Fruit fly (Drosophila melanogaster) whole organism, embryonic: ENCODE results near the gene CG7943.
A peak's percentile ranks its signal among the peaks of the same experiment; 100 is the strongest.

Experiments used
- BEAF-32 ChIP-seq: fragments of 200-800 bp; sonication (Bioruptor generic); optimal IDR thresholded peaks from 3 replicates; lab custom pipeline; 2017; ENCODE audit warnings: missing biosample characterization, missing genetic modification characterization, mild to moderate bottlenecking, moderate library complexity, missing genetic modification reagents
- CG10274 ChIP-seq: fragments of 200-800 bp; sonication (Bioruptor generic); optimal IDR thresholded peaks from 3 replicates; lab custom pipeline; 2017; ENCODE audit warnings: missing biosample characterization, mild to moderate bottlenecking, missing genetic modification characterization
- CG10431 ChIP-seq: fragments of 200-800 bp; sonication (Bioruptor generic); optimal IDR thresholded peaks from 3 replicates; lab custom pipeline; 2018; ENCODE audit warnings: missing biosample characterization, mild to moderate bottlenecking, missing genetic modification characterization
- CG11560 ChIP-seq: fragments of 200-800 bp; sonication (Bioruptor generic); IDR thresholded peaks from 3 replicates; pipeline ENCODE4 v1.3.6; 2022; ENCODE audit warnings: missing biosample characterization, missing genetic modification characterization
- CG12391 ChIP-seq: fragments of 200-800 bp; sonication (Bioruptor generic); optimal IDR thresholded peaks from 3 replicates; lab custom pipeline; 2018; ENCODE audit warnings: missing biosample characterization, mild to moderate bottlenecking, missing genetic modification characterization, moderate library complexity
- CG12659 ChIP-seq: fragments of 200-800 bp; sonication (Bioruptor generic); optimal IDR thresholded peaks from 3 replicates; lab custom pipeline; 2017; ENCODE audit warnings: mild to moderate bottlenecking, missing biosample characterization, missing genetic modification reagents, missing genetic modification characterization
- CG12942 ChIP-seq: fragments of 200-800 bp; sonication (Bioruptor generic); optimal IDR thresholded peaks from 3 replicates; lab custom pipeline; 2016; ENCODE audit warnings: missing biosample characterization, missing genetic modification characterization
- CG13775 ChIP-seq: fragments of 200-800 bp; sonication (Bioruptor generic); optimal IDR thresholded peaks from 3 replicates; lab custom pipeline; 2017; ENCODE audit warnings: missing biosample characterization, mild to moderate bottlenecking, missing genetic modification characterization
- CG14014 ChIP-seq: fragments of 200-800 bp; sonication (Bioruptor generic); IDR thresholded peaks from 2 replicates; pipeline ENCODE4 v1.3.6; 2022; ENCODE audit warnings: missing biosample characterization, missing genetic modification characterization
- CG14710 ChIP-seq: fragments of 200-800 bp; sonication (Bioruptor generic); optimal IDR thresholded peaks from 3 replicates; lab custom pipeline; 2019; ENCODE audit warnings: missing biosample characterization, mild to moderate bottlenecking, missing genetic modification characterization, moderate library complexity
- CG17802 ChIP-seq: fragments of 200-800 bp; sonication (Bioruptor generic); optimal IDR thresholded peaks from 2 replicates; lab custom pipeline; 2018; ENCODE audit warnings: missing biosample characterization, mild to moderate bottlenecking, missing genetic modification characterization, moderate library complexity
- CG17829 ChIP-seq: fragments of 200-800 bp; optimal IDR thresholded peaks from 2 replicates; lab custom pipeline; 2019; ENCODE audit warnings: missing biosample characterization, mild to moderate bottlenecking, missing genetic modification characterization, moderate library complexity
- CG18476 ChIP-seq: fragments of 200-800 bp; sonication (Bioruptor generic); optimal IDR thresholded peaks from 2 replicates; lab custom pipeline; 2016; ENCODE audit warnings: missing biosample characterization, mild to moderate bottlenecking, missing genetic modification characterization
- CG2129 ChIP-seq: fragments of 200-800 bp; sonication (Bioruptor generic); IDR thresholded peaks from 2 replicates; pipeline ENCODE4 v1.3.6; 2022; ENCODE audit warnings: missing biosample characterization, missing genetic modification characterization; ENCODE audit not compliant: partially characterized antibody
- CG3407 ChIP-seq: fragments of 200-800 bp; sonication (Bioruptor generic); optimal IDR thresholded peaks from 2 replicates; lab custom pipeline; 2018; ENCODE audit warnings: missing biosample characterization, mild to moderate bottlenecking, missing genetic modification characterization
- CG4282 ChIP-seq: fragments of 200-800 bp; sonication (Bioruptor generic); optimal IDR thresholded peaks from 2 replicates; lab custom pipeline; 2016; ENCODE audit warnings: missing biosample characterization, missing genetic modification characterization
- CG6813 ChIP-seq: fragments of 200-800 bp; sonication (Bioruptor generic); optimal IDR thresholded peaks from 2 replicates; lab custom pipeline; 2017; ENCODE audit warnings: missing biosample characterization, missing genetic modification characterization, mild to moderate bottlenecking, moderate library complexity, missing genetic modification reagents
- CG9727 ChIP-seq: fragments of 200-800 bp; sonication (Bioruptor generic); optimal IDR thresholded peaks from 3 replicates; lab custom pipeline; 2017; ENCODE audit warnings: missing biosample characterization, mild to moderate bottlenecking, missing genetic modification characterization
- E2f2 ChIP-seq: fragments of 200-800 bp; sonication (Bioruptor generic); IDR thresholded peaks from 2 replicates; pipeline ENCODE4 v1.3.6; 2022; ENCODE audit warnings: missing biosample characterization, missing genetic modification characterization
- ERR ChIP-seq: fragments of 200-800 bp; sonication (Bioruptor generic); optimal IDR thresholded peaks from 2 replicates; lab custom pipeline; 2016; ENCODE audit warnings: missing biosample characterization, missing genetic modification characterization
- H2.0 ChIP-seq: fragments of 200-800 bp; sonication (Bioruptor generic); IDR thresholded peaks from 2 replicates; pipeline ENCODE4 v1.3.6; 2022; ENCODE audit warnings: missing biosample characterization, missing genetic modification characterization
- Hr51 ChIP-seq, 2 experiments: fragments of 200-800 bp; sonication (Bioruptor generic); optimal IDR thresholded peaks; 2 replicates in 1 of 2; 3 replicates in 1 of 2; lab custom pipeline; 2016 to 2018; ENCODE audit warnings: missing biosample characterization in 2 of 2, missing genetic modification characterization in 2 of 2, mild to moderate bottlenecking in 1 of 2, moderate library complexity in 1 of 2
- Lhr ChIP-seq: fragments of 200-800 bp; sonication (Bioruptor generic); optimal IDR thresholded peaks from 3 replicates; lab custom pipeline; 2017; ENCODE audit warnings: mild to moderate bottlenecking, missing biosample characterization, missing genetic modification reagents, missing genetic modification characterization
- Lim3 ChIP-seq: fragments of 200-800 bp; sonication (Bioruptor generic); IDR thresholded peaks from 2 replicates; pipeline ENCODE4 v1.3.6; 2022; ENCODE audit warnings: missing biosample characterization, missing genetic modification characterization
- Max ChIP-seq: fragments of 200-800 bp; sonication (Bioruptor generic); optimal IDR thresholded peaks from 2 replicates; lab custom pipeline; 2016; ENCODE audit warnings: missing biosample characterization, mild to moderate bottlenecking, missing genetic modification characterization
- Meics ChIP-seq: fragments of 200-800 bp; sonication (Bioruptor generic); optimal IDR thresholded peaks from 2 replicates; lab custom pipeline; 2017; ENCODE audit warnings: missing biosample characterization, mild to moderate bottlenecking, missing genetic modification characterization
- NC2β ChIP-seq: fragments of 200-800 bp; sonication (Bioruptor generic); optimal IDR thresholded peaks from 2 replicates; lab custom pipeline; 2016; ENCODE audit warnings: missing biosample characterization, missing genetic modification characterization
- NFAT ChIP-seq: fragments of 200-800 bp; sonication (Bioruptor generic); IDR thresholded peaks from 2 replicates; pipeline ENCODE4 v1.3.6; 2022; ENCODE audit warnings: missing biosample characterization, missing genetic modification characterization
- PHDP ChIP-seq: fragments of 200-800 bp; sonication (Bioruptor generic); optimal IDR thresholded peaks from 3 replicates; lab custom pipeline; 2018; ENCODE audit warnings: missing biosample characterization, mild to moderate bottlenecking, missing genetic modification characterization, moderate library complexity
- Rx ChIP-seq: fragments of 200-800 bp; sonication (Bioruptor generic); IDR thresholded peaks from 2 replicates; pipeline ENCODE4 v1.3.6; 2022; ENCODE audit warnings: missing biosample characterization, missing genetic modification characterization
- TFAM ChIP-seq: fragments of 200-800 bp; sonication (Bioruptor generic); optimal IDR thresholded peaks from 2 replicates; lab custom pipeline; 2017; ENCODE audit warnings: missing biosample characterization, missing genetic modification characterization, inconsistent platforms
- ato ChIP-seq: fragments of 200-800 bp; sonication (Bioruptor generic); IDR thresholded peaks from 2 replicates; pipeline ENCODE4 v1.3.6; 2022; ENCODE audit warnings: missing biosample characterization, missing genetic modification characterization; ENCODE audit not compliant: partially characterized antibody
- dysf ChIP-seq: fragments of 200-800 bp; sonication (Bioruptor generic); IDR thresholded peaks from 3 replicates; pipeline ENCODE4 v1.3.6; 2022; ENCODE audit warnings: missing biosample characterization, missing genetic modification characterization
- fru ChIP-seq: fragments of >200 bp; optimal IDR thresholded peaks from 2 replicates; lab custom pipeline; 2017
- gcm2 ChIP-seq: fragments of 200-800 bp; sonication (Bioruptor generic); optimal IDR thresholded peaks from 2 replicates; lab custom pipeline; 2016; ENCODE audit warnings: missing biosample characterization, missing genetic modification characterization
- grau ChIP-seq: fragments of 200-800 bp; optimal IDR thresholded peaks from 3 replicates; lab custom pipeline; 2019; ENCODE audit warnings: missing biosample characterization, mild to moderate bottlenecking, missing genetic modification characterization, moderate library complexity
- kay ChIP-seq: fragments of 200-800 bp; sonication (Bioruptor generic); optimal IDR thresholded peaks from 2 replicates; lab custom pipeline; 2016; ENCODE audit warnings: missing biosample characterization, missing genetic modification characterization
- kni ChIP-seq: fragments of 200-800 bp; sonication (Bioruptor generic); optimal IDR thresholded peaks from 3 replicates; lab custom pipeline; 2017; ENCODE audit warnings: mild to moderate bottlenecking, missing biosample characterization, missing genetic modification reagents, missing genetic modification characterization
- oc ChIP-seq: fragments of 200-800 bp; sonication (Bioruptor generic); optimal IDR thresholded peaks from 2 replicates; lab custom pipeline; 2018; ENCODE audit warnings: missing biosample characterization, mild to moderate bottlenecking, missing genetic modification characterization, moderate library complexity
- prd ChIP-seq, 3 experiments: fragments of >200 bp in 2 of 3; fragments of 200-800 bp in 1 of 3; sonication (Bioruptor generic) in 1 of 3; optimal IDR thresholded peaks in 2 of 3; IDR thresholded peaks in 1 of 3; 2 replicates in 2 of 3; 3 replicates in 1 of 3; pipeline versions ENCODE4 v1.3.6 to Lab custom; 2017 to 2022; ENCODE audit warnings: missing biosample characterization in 1 of 3, missing genetic modification characterization in 1 of 3
- pzg ChIP-seq: fragments of 200-800 bp; sonication (Bioruptor generic); optimal IDR thresholded peaks from 3 replicates; lab custom pipeline; 2018; ENCODE audit warnings: missing biosample characterization, mild to moderate bottlenecking, missing genetic modification characterization, moderate library complexity
- rib ChIP-seq: fragments of 200-800 bp; sonication (Bioruptor generic); IDR thresholded peaks from 2 replicates; pipeline ENCODE4 v1.3.6; 2022; ENCODE audit warnings: missing biosample characterization, missing genetic modification characterization
- sens-2 ChIP-seq: fragments of 200-800 bp; sonication (Bioruptor generic); IDR thresholded peaks from 2 replicates; pipeline ENCODE4 v1.3.6; 2022; ENCODE audit warnings: missing biosample characterization, missing genetic modification characterization
- sim ChIP-seq: fragments of 200-800 bp; sonication (Bioruptor generic); IDR thresholded peaks from 2 replicates; pipeline ENCODE4 v1.3.6; 2022; ENCODE audit warnings: missing biosample characterization, missing genetic modification characterization
- sima ChIP-seq: fragments of 200-800 bp; sonication (Bioruptor generic); optimal IDR thresholded peaks from 2 replicates; lab custom pipeline; 2016; ENCODE audit warnings: missing biosample characterization, missing genetic modification characterization
- slbo ChIP-seq: fragments of 200-800 bp; sonication (Bioruptor generic); IDR thresholded peaks from 2 replicates; pipeline ENCODE4 v1.3.6; 2022; ENCODE audit warnings: missing biosample characterization, missing genetic modification characterization
- slp2 ChIP-seq: fragments of 200-800 bp; sonication (Bioruptor generic); optimal IDR thresholded peaks from 2 replicates; lab custom pipeline; 2016; ENCODE audit warnings: missing biosample characterization, missing genetic modification characterization
- unpg ChIP-seq: fragments of 200-800 bp; sonication (Bioruptor generic); optimal IDR thresholded peaks from 3 replicates; lab custom pipeline; 2018; ENCODE audit warnings: missing biosample characterization, mild to moderate bottlenecking, missing genetic modification characterization, moderate library complexity

Gene CG7943

dm6 chr3R:30055915-30056544, 9.8 kb downstream of the CG7943 start, which contains the start of the genes Rpp14b and spn-A (continued):
- TF ChIP-seq pzg (GFP tag; lab: Kevin White, UChicago) (peak; percentile 46), CG10431 (GFP tag; lab: Kevin White, UChicago) (no peak), CG12391 (no peak), Lhr (GFP tag; lab: Kevin White, UChicago) (no peak), CG17802 (tag; lab: Kevin White, UChicago) (no peak), NC2β (GFP tag; lab: Kevin White, UChicago) (no peak), slbo (GFP tag; lab: Robert Waterston, UW) (peak; percentile 79), slp2 (GFP tag; lab: Kevin White, UChicago) (no peak), kay (no peak), grau (tag; lab: Kevin White, UChicago) (peak; percentile 97), Max (GFP tag; lab: Kevin White, UChicago) (no peak), CG17829 (tag; lab: Kevin White, UChicago) (no peak), CG2129 (GFP tag; lab: Robert Waterston, UW) (no peak), dysf (no peak), CG4282 (no peak), prd (optimal IDR thresholded peaks at IDR 0.05; lab: Kevin White, UChicago) (no peak), prd (GFP tag; IDR thresholded peaks at IDR 0.05; lab: Robert Waterston, UW) (peak; percentile 56; the same call in 2 of the 3 replicates), gcm2 (GFP tag; lab: Kevin White, UChicago) (no peak), CG11560 (tag; lab: Robert Waterston, UW) (no peak), CG18476 (GFP tag; lab: Kevin White, UChicago) (no peak), unpg (peak; percentile 20), fru (no peak), CG10274 (no peak)
- TF ChIP-seq, all 482 proteins: peak for 88

- TF ChIP-seq ERR (GFP tag; lab: Kevin White, UChicago) (peak; percentile 62), Rx (GFP tag; lab: Robert Waterston, UW) (peak; percentile 56), CG12942 (peak; percentile 79), ato (GFP tag; lab: Robert Waterston, UW) (no peak), kni (peak; percentile 62), CG6813 (GFP tag; lab: Kevin White, UChicago) (peak; percentile 21), BEAF-32 (GFP tag; lab: Kevin White, UChicago) (peak; percentile 31), PHDP (tag; lab: Kevin White, UChicago) (peak; percentile 85), NFAT (GFP tag; lab: Robert Waterston, UW) (peak; percentile 59), CG10431 (GFP tag; lab: Kevin White, UChicago) (peak; percentile 22), CG13775 (peak; percentile 75), rib (GFP tag; lab: Robert Waterston, UW) (peak; percentile 32; the same call in 1 of the 2 replicates), sim (GFP tag; lab: Robert Waterston, UW) (no peak), Meics (peak; percentile 43), CG9727 (GFP tag; lab: Kevin White, UChicago) (peak; percentile 71), E2f2 (GFP tag; lab: Robert Waterston, UW) (peak; percentile 62), sens-2 (GFP tag; lab: Robert Waterston, UW) (peak; percentile 72), H2.0 (peak; percentile 86), CG10274 (no peak), Hr51 (GFP tag; optimal IDR thresholded peaks at IDR 0.05; lab: Kevin White, UChicago) (peak; percentile 81 to 84), CG14710 (tag; lab: Kevin White, UChicago) (peak; percentile 78), Lim3 (GFP tag; lab: Robert Waterston, UW) (no peak), CG3407 (peak; percentile 36), oc (tag; lab: Kevin White, UChicago) (peak; percentile 74), sima (peak; percentile 69), CG14014 (peak; percentile 80), TFAM (no peak), CG18476 (GFP tag; lab: Kevin White, UChicago) (peak; percentile 54), CG12659 (GFP tag; lab: Kevin White, UChicago) (peak; percentile 65)
These were observed 10.4 kb downstream of the CG7943 start, which contains the start of the genes CG7950 and Rpp14a for dm6 chr3R:30056592-30057135. CG7950 (plus strand) TSS chr3R:30056859. Rpp14a (plus strand) TSS chr3R:30056859.
